Worm (Caenorhabditis elegans) whole organism, L3 larva: ENCODE measurements around the gene Y39D8A.1.

Experiments
- elt-2 ChIP-seq: sonication (generic microtip); optimal IDR thresholded peaks from 2 replicates; lab custom pipeline; 2016; ENCODE audit warnings: missing genetic modification reagents, mild to moderate bottlenecking, missing genetic modification characterization, missing compliant biosample characterization
- jun-1 ChIP-seq: fragments of 150-350 bp; optimal IDR thresholded peaks from 2 replicates; lab custom pipeline; 2014; ENCODE audit warnings: missing biosample characterization, missing genetic modification reagents, missing genetic modification characterization
- nfya-1 ChIP-seq: sonication (generic microtip); optimal IDR thresholded peaks from 2 replicates; lab custom pipeline; 2017; ENCODE audit warnings: missing genetic modification characterization, mild to moderate bottlenecking, missing compliant biosample characterization, antibody characterized with exemption, moderate library complexity; ENCODE audit not compliant: insufficient read depth

ce11 chrV:428844-429243, 10.3 kb downstream of the Y39D8A.1 start, which contains the start of gene B0554.4:
- TF ChIP-seq nfya-1 (tag; lab: Kevin White, UChicago) (no peak), jun-1 (no peak), elt-2 (tag; lab: Kevin White, UChicago) (no peak)
